Fruit fly (Drosophila melanogaster) whole organism, prepupa: Measurements from ENCODE around the gene RpL7-like.

Experiments
- Blimp-1 ChIP-seq: fragments of 200-800 bp; sonication (Bioruptor generic); optimal IDR thresholded peaks from 3 replicates; lab custom pipeline; 2017; ENCODE audit warnings: missing biosample characterization, missing genetic modification characterization, mild to moderate bottlenecking, moderate library complexity, missing genetic modification reagents
- CG11902 ChIP-seq: fragments of 200-800 bp; sonication (Bioruptor generic); optimal IDR thresholded peaks from 3 replicates; lab custom pipeline; 2016; ENCODE audit warnings: missing biosample characterization, missing genetic modification characterization
- CG6792 ChIP-seq: fragments of 200-800 bp; sonication (Bioruptor generic); optimal IDR thresholded peaks from 3 replicates; lab custom pipeline; 2016; ENCODE audit warnings: missing biosample characterization, missing genetic modification characterization
- Gug ChIP-seq: fragments of 200-800 bp; sonication (Bioruptor generic); IDR thresholded peaks from 2 replicates; pipeline ENCODE4 v1.3.6; 2022; ENCODE audit warnings: missing biosample characterization, missing genetic modification characterization
- ss ChIP-seq, 2 experiments: fragments of 200-800 bp; sonication (Bioruptor generic); optimal IDR thresholded peaks; 2 replicates in 1 of 2; 3 replicates in 1 of 2; lab custom pipeline; 2017 to 2018; ENCODE audit warnings: mild to moderate bottlenecking in 2 of 2, missing biosample characterization in 2 of 2, missing genetic modification characterization in 2 of 2, moderate library complexity in 1 of 2

DNA sequence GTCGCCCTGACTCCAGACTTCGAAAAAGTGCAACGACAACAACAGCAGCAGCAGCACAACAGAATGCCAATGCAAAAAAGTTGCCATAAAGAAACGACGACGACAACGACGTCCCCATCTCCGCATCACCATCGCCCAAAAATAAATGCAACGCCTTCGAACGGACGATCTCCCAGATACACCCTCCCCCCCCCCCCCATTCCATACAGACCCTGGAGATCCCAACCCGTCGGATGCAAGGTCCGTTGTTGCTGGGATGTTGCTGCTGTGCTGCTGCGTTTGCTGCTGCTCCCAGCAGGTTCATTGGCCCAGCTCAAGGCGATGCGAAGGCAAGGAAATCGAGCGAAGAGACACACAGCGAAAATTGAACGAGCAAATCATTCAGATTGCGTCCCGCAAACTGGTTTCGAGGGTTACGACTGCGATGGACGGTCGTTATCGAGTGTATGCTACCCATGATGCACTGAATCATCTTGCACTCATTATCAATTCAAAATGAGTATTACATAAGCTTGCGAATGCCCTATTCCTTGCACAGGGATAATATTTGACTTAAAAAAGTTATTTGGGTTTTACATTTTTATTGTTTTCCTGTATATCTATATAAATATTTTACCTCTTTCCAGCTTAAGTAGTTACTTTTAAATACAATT, 42.3 kb upstream of the RpL7-like start:
- TF ChIP-seq CG6792 (peak; percentile 25), Blimp-1 (peak; percentile 59), ss (GFP tag; optimal IDR thresholded peaks at IDR 0.05; lab: Kevin White, UChicago) (peak; percentile 80 to 84), CG11902 (GFP tag; lab: Kevin White, UChicago) (no peak), Gug (no peak)
